Fruit fly (Drosophila melanogaster) whole organism, adult: ENCODE results near the gene P5CDh1.

Source experiments
- CG11617 ChIP-seq: fragments of 200-800 bp; sonication (Bioruptor generic); optimal IDR thresholded peaks from 2 replicates; lab custom pipeline; 2017; ENCODE audit warnings: mild to moderate bottlenecking, missing biosample characterization, missing genetic modification reagents, missing genetic modification characterization
- CG12768 ChIP-seq: fragments of 200-800 bp; sonication (Bioruptor generic); optimal IDR thresholded peaks from 2 replicates; lab custom pipeline; 2017; ENCODE audit warnings: missing biosample characterization, missing genetic modification characterization, mild to moderate bottlenecking, moderate library complexity, missing genetic modification reagents
- CG14711 ChIP-seq: fragments of 200-800 bp; sonication (Bioruptor generic); optimal IDR thresholded peaks from 2 replicates; lab custom pipeline; 2018; ENCODE audit warnings: missing biosample characterization, mild to moderate bottlenecking, missing genetic modification characterization, moderate library complexity
- CG1620 ChIP-seq: fragments of 200-800 bp; sonication (Bioruptor generic); optimal IDR thresholded peaks from 2 replicates; lab custom pipeline; 2016; ENCODE audit warnings: missing biosample characterization, missing genetic modification characterization
- CG33017 ChIP-seq: fragments of 200-800 bp; sonication (Bioruptor generic); optimal IDR thresholded peaks from 2 replicates; lab custom pipeline; 2018; ENCODE audit warnings: missing biosample characterization, mild to moderate bottlenecking, missing genetic modification characterization, moderate library complexity
- CG5204 ChIP-seq: fragments of 200-800 bp; sonication (Bioruptor generic); optimal IDR thresholded peaks from 2 replicates; lab custom pipeline; 2016; ENCODE audit warnings: missing biosample characterization, missing genetic modification characterization
- CG7045 ChIP-seq: fragments of 200-800 bp; sonication (Bioruptor generic); optimal IDR thresholded peaks from 2 replicates; lab custom pipeline; 2017; ENCODE audit warnings: missing biosample characterization, mild to moderate bottlenecking, missing genetic modification characterization
- CG7101 ChIP-seq: fragments of 200-800 bp; sonication (Bioruptor generic); optimal IDR thresholded peaks from 2 replicates; lab custom pipeline; 2018; ENCODE audit warnings: missing biosample characterization, mild to moderate bottlenecking, missing genetic modification characterization, moderate library complexity
- Clk ChIP-seq: fragments of 200-800 bp; sonication (Bioruptor generic); optimal IDR thresholded peaks from 2 replicates; lab custom pipeline; 2017; ENCODE audit warnings: missing biosample characterization, missing genetic modification characterization
- Crg-1 ChIP-seq: fragments of 200-800 bp; sonication (Bioruptor generic); optimal IDR thresholded peaks from 2 replicates; lab custom pipeline; 2016; ENCODE audit warnings: missing biosample characterization, missing genetic modification characterization
- Hr96 ChIP-seq: fragments of 200-800 bp; sonication (Bioruptor generic); optimal IDR thresholded peaks from 2 replicates; lab custom pipeline; 2016; ENCODE audit warnings: missing biosample characterization, missing genetic modification characterization
- Mnt ChIP-seq: fragments of 200-800 bp; sonication (Bioruptor generic); optimal IDR thresholded peaks from 2 replicates; lab custom pipeline; 2016; ENCODE audit warnings: missing biosample characterization, mild to moderate bottlenecking, missing genetic modification characterization
- bab1 ChIP-seq: fragments of 200-800 bp; sonication (Bioruptor generic); optimal IDR thresholded peaks from 3 replicates; lab custom pipeline; 2019; ENCODE audit warnings: missing biosample characterization, mild to moderate bottlenecking, missing genetic modification characterization, moderate library complexity
- cic ChIP-seq: fragments of 200-800 bp; sonication (Bioruptor generic); optimal IDR thresholded peaks from 2 replicates; lab custom pipeline; 2017; ENCODE audit warnings: missing biosample characterization, mild to moderate bottlenecking, missing genetic modification characterization, moderate library complexity
- cnc ChIP-seq, 2 experiments: fragments of >200 bp; optimal IDR thresholded peaks; 2 replicates each; lab custom pipeline; 2017
- kay ChIP-seq: fragments of 200-800 bp; sonication (Bioruptor generic); peaks from one replicate; lab custom pipeline; 2016; ENCODE audit warnings: missing biosample characterization, missing genetic modification characterization, borderline replicate concordance
- ovo ChIP-seq: fragments of 200-800 bp; sonication (Bioruptor generic); optimal IDR thresholded peaks from 2 replicates; lab custom pipeline; 2016; ENCODE audit warnings: missing biosample characterization, missing genetic modification characterization
- pad ChIP-seq: fragments of 200-800 bp; sonication (Bioruptor generic); optimal IDR thresholded peaks from 3 replicates; lab custom pipeline; 2017; ENCODE audit warnings: missing biosample characterization, missing genetic modification characterization, mild to moderate bottlenecking, moderate library complexity, missing genetic modification reagents
- tj ChIP-seq: fragments of 200-800 bp; sonication (Bioruptor generic); optimal IDR thresholded peaks from 3 replicates; lab custom pipeline; 2017; ENCODE audit warnings: missing biosample characterization, mild to moderate bottlenecking, missing genetic modification characterization, moderate library complexity
- toe ChIP-seq: fragments of 200-800 bp; sonication (Bioruptor generic); optimal IDR thresholded peaks from 2 replicates; lab custom pipeline; 2016; ENCODE audit warnings: missing biosample characterization, missing genetic modification characterization

P5CDh1 gene

DNA sequence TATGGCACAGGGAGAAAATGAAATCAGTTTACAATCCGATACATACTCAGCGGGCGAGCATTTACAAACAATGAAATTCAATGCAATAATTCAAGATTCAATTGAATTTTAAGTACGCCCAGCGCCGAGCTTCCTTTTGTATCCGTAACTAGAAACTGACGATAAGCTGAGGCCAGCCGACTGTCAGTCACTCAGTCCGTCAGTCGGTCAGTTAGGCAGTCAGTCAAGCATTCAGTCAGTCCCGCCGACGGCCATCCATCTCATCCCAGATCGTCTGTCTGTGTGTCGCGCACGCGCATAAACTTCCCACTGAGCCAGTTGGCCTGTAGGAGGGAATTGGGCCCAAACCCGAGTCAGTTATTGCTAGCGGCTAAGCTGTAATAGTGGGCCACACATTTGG lies 21.7 kb downstream of the P5CDh1 start:
- TF ChIP-seq Crg-1 (GFP tag; lab: Kevin White, UChicago) (no peak), CG11617 (GFP tag; lab: Kevin White, UChicago) (no peak)

DNA sequence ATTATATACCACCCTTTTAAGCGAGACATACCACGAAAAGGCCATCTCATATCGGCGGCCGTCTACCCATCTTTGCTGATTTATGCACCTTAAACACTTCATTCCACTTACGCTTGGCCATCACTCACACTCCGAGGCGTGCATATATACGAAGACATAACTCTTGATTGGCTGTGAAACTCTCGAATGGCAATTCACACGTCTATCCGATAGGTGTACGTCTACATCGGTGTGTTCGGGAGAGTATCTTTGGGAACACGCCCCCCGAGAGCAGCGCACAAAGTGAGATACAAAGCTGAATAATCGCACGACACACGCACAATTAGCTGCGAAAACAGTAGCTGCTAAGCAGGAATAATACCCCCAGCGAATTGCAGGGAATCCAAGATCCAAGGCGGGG lies 22.5 kb downstream of the P5CDh1 start:
- no peak for TF ChIP-seq ovo (GFP tag; lab: Kevin White, UChicago)
- no peak for TF ChIP-seq Crg-1 (GFP tag; lab: Kevin White, UChicago)
- no peak for TF ChIP-seq cnc (optimal IDR thresholded peaks at IDR 0.05; lab: Kevin White, UChicago)
- no peak for TF ChIP-seq cic (GFP tag; lab: Kevin White, UChicago)
- no peak for TF ChIP-seq toe (GFP tag; lab: Kevin White, UChicago)
- TF ChIP-seq Mnt (GFP tag; lab: Kevin White, UChicago): no peak
- no peak for TF ChIP-seq Hr96 (GFP tag; lab: Kevin White, UChicago)
- TF ChIP-seq bab1: no peak
- TF ChIP-seq Clk (GFP tag; lab: Kevin White, UChicago): no peak
- no peak for TF ChIP-seq kay (GFP tag; lab: Kevin White, UChicago)
- no peak for TF ChIP-seq CG7045 (GFP tag; lab: Kevin White, UChicago)
- TF ChIP-seq CG5204 (GFP tag; lab: Kevin White, UChicago): no peak
- no peak for TF ChIP-seq CG14711 (tag; lab: Kevin White, UChicago)
- TF ChIP-seq CG12768 (GFP tag; lab: Kevin White, UChicago): no peak
- TF ChIP-seq CG11617 (GFP tag; lab: Kevin White, UChicago): no peak
- TF ChIP-seq tj (GFP tag; lab: Kevin White, UChicago): no peak
- no peak for TF ChIP-seq CG7101 (tag; lab: Kevin White, UChicago)

DNA sequence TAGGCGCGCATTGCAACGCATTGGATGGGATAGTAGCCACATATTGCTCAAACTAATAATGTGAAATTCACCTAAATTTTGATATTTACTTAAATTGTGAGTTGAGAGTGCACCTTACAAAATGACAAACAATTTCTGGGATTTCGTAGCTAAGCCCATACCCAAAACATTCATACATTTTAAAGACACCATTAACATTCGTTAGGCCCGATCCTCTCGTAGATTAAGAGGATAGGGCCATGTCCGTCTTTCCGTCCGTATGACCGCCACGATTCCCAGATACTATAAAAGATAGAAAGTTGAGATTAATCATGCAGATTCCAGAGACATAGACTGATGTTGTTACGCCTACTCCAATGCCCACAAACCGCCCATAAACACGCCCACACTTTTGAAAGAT lies 27.6 kb downstream of the P5CDh1 start, which contains the start of gene CG43895:
Gene CG43895, minus strand, starts transcription at position 101 of the 400 bp plus-strand sequence.
- no peak for TF ChIP-seq CG5204 (GFP tag; lab: Kevin White, UChicago)
- TF ChIP-seq tj (GFP tag; lab: Kevin White, UChicago): no peak
- no peak for TF ChIP-seq pad (GFP tag; lab: Kevin White, UChicago)
- no peak for TF ChIP-seq CG33017 (tag; lab: Kevin White, UChicago)

DNA sequence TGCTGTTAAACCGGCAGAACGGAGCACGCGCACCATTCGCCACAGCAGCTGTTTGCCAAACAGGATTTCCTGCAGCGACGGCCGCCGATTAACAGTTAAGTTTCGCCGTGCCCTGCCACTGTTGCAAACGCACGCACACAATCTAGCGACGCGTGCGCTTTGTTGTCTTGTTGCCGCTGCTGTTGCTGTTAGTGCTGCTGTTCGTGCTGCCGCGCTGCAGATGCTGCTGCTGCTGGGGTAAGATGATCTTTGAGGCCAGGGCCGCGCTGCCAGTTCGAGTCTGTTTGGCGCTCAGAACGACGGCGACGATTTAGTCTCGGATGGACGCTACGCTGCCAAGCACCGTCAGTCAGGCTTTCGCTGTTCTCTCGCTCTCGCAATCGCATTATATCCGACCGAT lies 32.6 kb downstream of the P5CDh1 start, which contains the start of gene eg:
Gene eg, plus strand, starts transcription at position 136 of the 400 bp plus-strand sequence.
- TF ChIP-seq tj (GFP tag; lab: Kevin White, UChicago) (no peak), CG12768 (GFP tag; lab: Kevin White, UChicago) (no peak), CG7045 (GFP tag; lab: Kevin White, UChicago) (no peak), kay (GFP tag; lab: Kevin White, UChicago) (no peak), CG33017 (tag; lab: Kevin White, UChicago) (no peak), Mnt (GFP tag; lab: Kevin White, UChicago) (no peak), toe (GFP tag; lab: Kevin White, UChicago) (no peak), ovo (GFP tag; lab: Kevin White, UChicago) (no peak), cic (GFP tag; lab: Kevin White, UChicago) (no peak), cnc (optimal IDR thresholded peaks at IDR 0.05; lab: Kevin White, UChicago) (no peak), CG5204 (GFP tag; lab: Kevin White, UChicago) (no peak), CG1620 (no peak), Clk (GFP tag; lab: Kevin White, UChicago) (no peak), pad (GFP tag; lab: Kevin White, UChicago) (no peak), CG7101 (tag; lab: Kevin White, UChicago) (no peak), Hr96 (GFP tag; lab: Kevin White, UChicago) (no peak), CG11617 (GFP tag; lab: Kevin White, UChicago) (no peak), CG14711 (tag; lab: Kevin White, UChicago) (no peak), bab1 (no peak), Crg-1 (GFP tag; lab: Kevin White, UChicago) (no peak)

DNA sequence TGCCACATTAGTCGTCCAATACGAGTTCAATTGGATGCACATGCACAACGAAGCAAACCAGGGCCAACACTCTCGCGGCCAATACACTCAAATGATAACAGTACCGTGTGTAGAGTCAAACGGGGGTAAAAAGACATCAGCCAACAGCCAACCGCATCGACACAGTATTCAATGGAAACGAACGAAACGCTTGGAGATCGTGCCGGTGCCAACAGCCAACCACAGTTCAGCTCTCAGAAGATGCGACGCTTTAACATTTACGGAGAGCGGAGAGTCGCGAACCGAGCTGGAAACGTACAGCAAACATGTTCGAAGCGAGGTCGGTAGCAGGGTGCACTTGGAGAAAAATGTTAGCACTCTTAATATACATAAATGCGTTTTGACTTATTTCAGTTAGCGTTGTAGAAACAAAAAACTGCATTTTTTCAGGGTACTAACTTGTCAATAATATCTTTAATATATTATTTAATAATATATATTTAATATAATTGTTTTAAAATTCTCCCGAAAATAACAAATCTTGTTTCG lies 33.1 kb downstream of the P5CDh1 start:
- TF ChIP-seq tj (GFP tag; lab: Kevin White, UChicago) (no peak), Crg-1 (GFP tag; lab: Kevin White, UChicago) (no peak), bab1 (no peak), ovo (GFP tag; lab: Kevin White, UChicago) (no peak), CG12768 (GFP tag; lab: Kevin White, UChicago) (no peak), CG11617 (GFP tag; lab: Kevin White, UChicago) (no peak), cnc (optimal IDR thresholded peaks at IDR 0.05; lab: Kevin White, UChicago) (no peak), pad (GFP tag; lab: Kevin White, UChicago) (no peak), cic (GFP tag; lab: Kevin White, UChicago) (no peak), CG1620 (no peak), Hr96 (GFP tag; lab: Kevin White, UChicago) (no peak), CG33017 (tag; lab: Kevin White, UChicago) (no peak), CG7045 (GFP tag; lab: Kevin White, UChicago) (no peak), CG14711 (tag; lab: Kevin White, UChicago) (no peak), Mnt (GFP tag; lab: Kevin White, UChicago) (no peak), kay (GFP tag; lab: Kevin White, UChicago) (no peak), CG7101 (tag; lab: Kevin White, UChicago) (no peak), Clk (GFP tag; lab: Kevin White, UChicago) (no peak), CG5204 (GFP tag; lab: Kevin White, UChicago) (no peak)

DNA sequence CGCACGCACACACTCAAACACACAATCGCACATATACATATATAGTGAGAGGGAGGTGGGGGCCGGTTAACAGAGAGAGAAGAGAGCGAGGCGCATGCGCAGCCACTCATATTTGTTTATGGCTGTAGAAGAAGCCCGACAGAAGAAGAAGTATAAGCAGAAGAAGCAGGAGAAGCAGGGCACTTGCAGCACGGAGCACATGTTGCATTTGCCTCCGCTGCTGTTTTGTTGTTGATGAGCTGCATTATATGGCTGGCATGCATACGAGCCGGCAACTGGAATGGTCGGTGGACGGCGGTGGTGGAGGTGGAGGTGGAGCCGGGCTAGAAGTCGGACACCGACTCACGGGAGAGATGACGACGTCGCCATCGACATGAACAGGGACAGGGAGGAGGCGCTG lies 40.7 kb downstream of the P5CDh1 start:
- TF ChIP-seq cnc (optimal IDR thresholded peaks at IDR 0.05; lab: Kevin White, UChicago) (no peak), CG12768 (GFP tag; lab: Kevin White, UChicago) (no peak), CG11617 (GFP tag; lab: Kevin White, UChicago) (no peak), toe (GFP tag; lab: Kevin White, UChicago) (no peak), pad (GFP tag; lab: Kevin White, UChicago) (no peak), Mnt (GFP tag; lab: Kevin White, UChicago) (no peak), bab1 (no peak), Clk (GFP tag; lab: Kevin White, UChicago) (no peak), CG1620 (no peak), cic (GFP tag; lab: Kevin White, UChicago) (no peak), CG5204 (GFP tag; lab: Kevin White, UChicago) (no peak), CG7101 (tag; lab: Kevin White, UChicago) (no peak), tj (GFP tag; lab: Kevin White, UChicago) (no peak), CG14711 (tag; lab: Kevin White, UChicago) (no peak), kay (GFP tag; lab: Kevin White, UChicago) (no peak)
